Fruit fly (Drosophila melanogaster) whole organism, wandering third instar larva: ENCODE measurements around the gene Hesr.
A peak's percentile ranks its signal among the peaks of the same experiment; 100 is the strongest.

ENCODE experiments used
- Abd-B ChIP-seq: fragments of >200 bp; optimal IDR thresholded peaks from 2 replicates; lab custom pipeline; 2017; ENCODE audit warnings: missing biosample characterization, missing genetic modification characterization
- CG32264 ChIP-seq: fragments of 200-800 bp; sonication (Bioruptor generic); optimal IDR thresholded peaks from 2 replicates; lab custom pipeline; 2016; ENCODE audit warnings: missing biosample characterization, missing genetic modification characterization
- CrebA ChIP-seq: fragments of 200-800 bp; sonication (Bioruptor generic); optimal IDR thresholded peaks from 2 replicates; lab custom pipeline; 2016; ENCODE audit warnings: missing biosample characterization, mild to moderate bottlenecking, missing genetic modification characterization, borderline replicate concordance
- Dfd ChIP-seq: fragments of >200 bp; optimal IDR thresholded peaks from 2 replicates; lab custom pipeline; 2017; ENCODE audit warnings: missing biosample characterization, missing genetic modification characterization
- Hnf4 ChIP-seq: fragments of 200-800 bp; sonication (Bioruptor generic); optimal IDR thresholded peaks from 2 replicates; lab custom pipeline; 2016; ENCODE audit warnings: missing biosample characterization, mild to moderate bottlenecking, missing genetic modification characterization
- Hr78 ChIP-seq: fragments of >200 bp; optimal IDR thresholded peaks from 2 replicates; lab custom pipeline; 2017; ENCODE audit warnings: missing biosample characterization, missing genetic modification characterization
- Jra ChIP-seq: sonication (Bioruptor generic); optimal IDR thresholded peaks from 2 replicates; lab custom pipeline; 2016; ENCODE audit warnings: missing biosample characterization, missing genetic modification characterization
- Mio ChIP-seq: sonication (Bioruptor generic); optimal IDR thresholded peaks from 2 replicates; lab custom pipeline; 2016; ENCODE audit warnings: missing biosample characterization, missing genetic modification characterization
- Myc ChIP-seq: fragments of >200 bp; optimal IDR thresholded peaks from 2 replicates; lab custom pipeline; 2017
- N ChIP-seq: fragments of >200 bp; optimal IDR thresholded peaks from 2 replicates; lab custom pipeline; 2018; ENCODE audit warnings: missing biosample characterization, missing external identifiers, missing genetic modification characterization
- Rel ChIP-seq, 2 experiments: fragments of 200-800 bp; sonication (Bioruptor generic) in 1 of 2; optimal IDR thresholded peaks; 2 replicates in 1 of 2; 3 replicates in 1 of 2; lab custom pipeline; 2016 to 2019; ENCODE audit warnings: mild to moderate bottlenecking in 2 of 2, missing biosample characterization in 2 of 2, missing genetic modification characterization in 2 of 2, moderate library complexity in 1 of 2
- Vsx2 ChIP-seq: fragments of 200-300, 225-300 bp; sonication (Bioruptor generic); optimal IDR thresholded peaks from 2 replicates; lab custom pipeline; 2018; ENCODE audit warnings: missing biosample characterization, missing genetic modification characterization; ENCODE audit not compliant: partially characterized antibody
- br ChIP-seq: fragments of 200-800 bp; sonication (Bioruptor generic); optimal IDR thresholded peaks from 2 replicates; lab custom pipeline; 2016; ENCODE audit warnings: missing biosample characterization, missing genetic modification characterization
- brk ChIP-seq: fragments of 200-800 bp; sonication (Bioruptor generic); optimal IDR thresholded peaks from 2 replicates; lab custom pipeline; 2016; ENCODE audit warnings: missing biosample characterization, mild to moderate bottlenecking, missing genetic modification characterization
- dl ChIP-seq, 2 experiments: fragments of 175-275, 200-275 bp in 1 of 2; fragments of 200-275 bp in 1 of 2; sonication (Bioruptor generic); optimal IDR thresholded peaks; lab custom pipeline; 2018; ENCODE audit warnings: mild to moderate bottlenecking in 2 of 2, missing biosample characterization in 2 of 2, missing genetic modification characterization in 2 of 2, moderate library complexity in 2 of 2; ENCODE audit not compliant: partially characterized antibody in 2 of 2, insufficient read depth in 1 of 2
- dmrt93B ChIP-seq: fragments of 200-800 bp; sonication (Bioruptor generic); optimal IDR thresholded peaks from 2 replicates; lab custom pipeline; 2018; ENCODE audit warnings: missing biosample characterization, mild to moderate bottlenecking, missing genetic modification characterization
- ey ChIP-seq: fragments of 200-800 bp; sonication (Bioruptor generic); optimal IDR thresholded peaks from 2 replicates; lab custom pipeline; 2016; ENCODE audit warnings: missing biosample characterization, missing genetic modification characterization
- fru ChIP-seq: fragments of 200-800 bp; sonication (Bioruptor generic); optimal IDR thresholded peaks from 3 replicates; lab custom pipeline; 2016; ENCODE audit warnings: missing biosample characterization, mild to moderate bottlenecking, missing genetic modification characterization
- h ChIP-seq: fragments of 200-800 bp; sonication (Bioruptor generic); optimal IDR thresholded peaks from 3 replicates; lab custom pipeline; 2016; ENCODE audit warnings: missing biosample characterization, mild to moderate bottlenecking, missing genetic modification characterization
- jim ChIP-seq: fragments of 175-275, 200-325 bp; sonication (Bioruptor generic); optimal IDR thresholded peaks from 2 replicates; lab custom pipeline; 2016; ENCODE audit warnings: missing biosample characterization, mild to moderate bottlenecking, missing genetic modification characterization
- lola ChIP-seq: fragments of >200 bp; optimal IDR thresholded peaks from 2 replicates; lab custom pipeline; 2017; ENCODE audit warnings: missing biosample characterization, missing genetic modification characterization
- pan ChIP-seq: fragments of >200 bp; optimal IDR thresholded peaks from 2 replicates; lab custom pipeline; 2017
- psq ChIP-seq: fragments of 200-800 bp; sonication (Bioruptor generic); optimal IDR thresholded peaks from 3 replicates; lab custom pipeline; 2017; ENCODE audit warnings: missing biosample characterization, mild to moderate bottlenecking, missing genetic modification characterization, moderate library complexity
- rgr ChIP-seq: fragments of 200-800 bp; sonication (Bioruptor generic); optimal IDR thresholded peaks from 3 replicates; lab custom pipeline; 2016; ENCODE audit warnings: missing biosample characterization, mild to moderate bottlenecking, missing genetic modification characterization
- sv ChIP-seq: fragments of 200-800 bp; sonication (Bioruptor generic); optimal IDR thresholded peaks from 3 replicates; lab custom pipeline; 2016; ENCODE audit warnings: missing biosample characterization, missing genetic modification characterization
- tai ChIP-seq: sonication (Bioruptor generic); optimal IDR thresholded peaks from 2 replicates; lab custom pipeline; 2016; ENCODE audit warnings: missing biosample characterization, missing genetic modification characterization
- woc ChIP-seq: sonication (Bioruptor generic); optimal IDR thresholded peaks from 2 replicates; lab custom pipeline; 2016; ENCODE audit warnings: missing biosample characterization, mild to moderate bottlenecking, missing genetic modification characterization

The Hesr gene

dm6 chrX:18239301-18239700 is 34.4 kb upstream of the Hesr start (continued):
- TF ChIP-seq CrebA (GFP tag; lab: Kevin White, UChicago) (no peak), Hr78 (GFP tag; lab: Kevin White, UChicago) (no peak), psq (GFP tag; lab: Kevin White, UChicago) (no peak), sv (GFP tag; lab: Kevin White, UChicago) (no peak), ey (GFP tag; lab: Kevin White, UChicago) (no peak)

DNA sequence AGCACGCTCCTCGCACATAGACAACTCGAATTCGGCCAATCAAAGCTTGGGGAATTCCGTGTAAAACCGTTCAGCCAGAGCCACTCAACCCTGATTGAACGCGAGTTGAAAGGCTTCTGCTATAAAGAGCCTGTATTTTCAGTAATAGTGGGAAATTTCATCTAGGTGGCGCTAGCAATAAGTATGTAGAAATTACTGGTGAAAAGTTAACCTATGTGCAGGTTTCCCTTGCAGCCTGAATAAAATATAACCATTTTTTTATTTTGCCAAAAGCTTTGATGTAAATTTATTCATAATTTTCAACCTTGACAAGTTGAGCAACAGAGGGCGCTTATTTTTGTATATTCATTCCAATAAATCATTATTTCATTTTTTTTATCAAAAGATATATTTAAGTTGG is 33.5 kb upstream of the Hesr start:
- TF ChIP-seq Rel (GFP tag; optimal IDR thresholded peaks at IDR 0.05; lab: Kevin White, UChicago): no peak
- TF ChIP-seq Rel (tag; optimal IDR thresholded peaks at IDR 0.05; lab: Kevin White, UChicago): no peak
- TF ChIP-seq tai (GFP tag; lab: Kevin White, UChicago): no peak
- TF ChIP-seq lola (GFP tag; lab: Kevin White, UChicago): no peak
- TF ChIP-seq CrebA (GFP tag; lab: Kevin White, UChicago): no peak
- TF ChIP-seq Hr78 (GFP tag; lab: Kevin White, UChicago): no peak

dm6 chrX:18237886-18238285 is 32.9 kb upstream of the Hesr start:
- no peak for TF ChIP-seq Vsx2 (GFP tag; lab: Kevin White, UChicago)
- TF ChIP-seq jim: no peak
- no peak for TF ChIP-seq N (GFP tag; lab: Kevin White, UChicago)
- no peak for TF ChIP-seq Rel (GFP tag; optimal IDR thresholded peaks at IDR 0.05; lab: Kevin White, UChicago)
- TF ChIP-seq Rel (tag; optimal IDR thresholded peaks at IDR 0.05; lab: Kevin White, UChicago): no peak
- TF ChIP-seq h (GFP tag; lab: Kevin White, UChicago): no peak
- TF ChIP-seq Mio (GFP tag; lab: Kevin White, UChicago): no peak
- no peak for TF ChIP-seq rgr (GFP tag; lab: Kevin White, UChicago)
- no peak for TF ChIP-seq CG32264 (GFP tag; lab: Kevin White, UChicago)
- TF ChIP-seq CrebA (GFP tag; lab: Kevin White, UChicago): no peak
- TF ChIP-seq psq (GFP tag; lab: Kevin White, UChicago): no peak
- no peak for TF ChIP-seq dmrt93B
- TF ChIP-seq Myc (lab: Kevin White, UChicago): no peak
- TF ChIP-seq lola (GFP tag; lab: Kevin White, UChicago): no peak
- no peak for TF ChIP-seq Hnf4 (GFP tag; lab: Kevin White, UChicago)
- TF ChIP-seq tai (GFP tag; lab: Kevin White, UChicago): no peak
- TF ChIP-seq woc (GFP tag; lab: Kevin White, UChicago): no peak

DNA sequence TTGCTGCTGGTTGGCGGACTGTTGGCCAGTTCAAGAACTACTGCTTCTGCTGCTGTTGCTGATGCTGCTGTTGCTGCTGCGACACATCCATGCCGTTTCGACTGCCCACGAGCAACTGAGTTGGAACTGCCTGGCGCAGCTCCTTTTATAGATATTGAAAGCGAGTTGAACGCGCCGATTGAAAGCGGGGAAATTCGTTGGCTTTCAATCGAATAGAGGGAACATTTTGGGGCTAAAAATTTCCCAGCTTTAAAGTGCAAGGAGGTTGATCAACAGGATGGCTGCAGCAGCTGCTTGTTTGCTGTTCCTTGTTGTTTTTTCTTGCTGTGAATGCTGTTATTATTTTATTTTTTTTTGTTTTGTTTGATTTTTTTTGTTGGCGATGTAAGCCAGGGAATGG is 21.0 kb upstream of the Hesr start, which contains the start of gene CG33639:
Gene CG33639 (minus strand): TSS at position 101 of the 400 bp plus-strand sequence.
- TF ChIP-seq fru: no peak
- no peak for TF ChIP-seq dl (GFP tag; optimal IDR thresholded peaks at IDR 0.05; lab: Kevin White, UChicago; ENCODE audit: insufficient read depth in 1 of 2, partially characterized antibody in 2 of 2)
- TF ChIP-seq Dfd (GFP tag; lab: Kevin White, UChicago): peak; percentile 40
- TF ChIP-seq dmrt93B: no peak
- TF ChIP-seq rgr (GFP tag; lab: Kevin White, UChicago): no peak
- TF ChIP-seq psq (GFP tag; lab: Kevin White, UChicago): no peak

- no peak for TF ChIP-seq Abd-B
- TF ChIP-seq br: no peak
Observed at dm6 chrX:18208930-18209477, 4.1 kb upstream of the Hesr start, which contains the start of gene Him. Gene Him, plus strand, starts transcription at chrX:18209427.

dm6 chrX:18208079-18208865 is 3.3 kb upstream of the Hesr start:
- no peak for TF ChIP-seq fru
- TF ChIP-seq Jra (GFP tag; lab: Kevin White, UChicago): no peak
- TF ChIP-seq, all 38 proteins: peak for 0

DNA sequence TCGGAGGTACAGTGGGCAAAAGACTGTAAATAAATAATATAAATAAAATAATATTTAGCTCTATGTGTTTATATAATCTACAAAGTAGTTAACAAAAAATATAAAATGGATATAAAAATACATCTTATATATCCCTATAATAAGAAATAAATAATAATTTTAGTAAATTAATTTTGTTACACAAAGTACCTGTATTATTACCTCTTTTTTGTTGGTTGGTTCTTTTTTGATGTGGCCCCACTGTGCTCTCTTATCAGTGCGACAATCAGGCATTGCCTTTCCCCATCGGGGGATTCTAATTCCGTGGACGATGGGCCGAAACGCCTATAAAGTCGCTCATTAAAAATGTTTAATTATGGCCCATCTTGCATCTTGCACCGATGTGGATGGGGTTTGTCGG is 2.6 kb upstream of the Hesr start:
- TF ChIP-seq brk (GFP tag; lab: Kevin White, UChicago) (no peak), Dfd (GFP tag; lab: Kevin White, UChicago) (no peak), pan (lab: Kevin White, UChicago) (no peak), ey (GFP tag; lab: Kevin White, UChicago) (no peak), CG32264 (GFP tag; lab: Kevin White, UChicago) (no peak)
